Fruit fly (Drosophila melanogaster) whole organism, embryonic: ENCODE measurements around the gene His3.3A.
A peak's percentile ranks its signal among the peaks of the same experiment; 100 is the strongest.

Source experiments
- CG1024 ChIP-seq: fragments of 200-800 bp; sonication (Bioruptor generic); IDR thresholded peaks from 2 replicates; pipeline ENCODE4 v1.3.6; 2022; ENCODE audit warnings: missing biosample characterization, missing genetic modification characterization
- CG10267 ChIP-seq: fragments of 200-800 bp; sonication (Bioruptor generic); optimal IDR thresholded peaks from 2 replicates; lab custom pipeline; 2018; ENCODE audit warnings: missing biosample characterization, mild to moderate bottlenecking, missing genetic modification characterization, moderate library complexity
- CG12659 ChIP-seq: fragments of 200-800 bp; sonication (Bioruptor generic); optimal IDR thresholded peaks from 3 replicates; lab custom pipeline; 2017; ENCODE audit warnings: mild to moderate bottlenecking, missing biosample characterization, missing genetic modification reagents, missing genetic modification characterization
- CG13296 ChIP-seq: fragments of 200-800 bp; sonication (Bioruptor generic); optimal IDR thresholded peaks from 3 replicates; lab custom pipeline; 2018; ENCODE audit warnings: missing biosample characterization, mild to moderate bottlenecking, missing genetic modification characterization
- CG13624 ChIP-seq: fragments of 200-800 bp; sonication (Bioruptor generic); optimal IDR thresholded peaks from 2 replicates; lab custom pipeline; 2016; ENCODE audit warnings: missing biosample characterization, missing genetic modification characterization
- CG18599 ChIP-seq: fragments of 200-800 bp; sonication (Bioruptor generic); optimal IDR thresholded peaks from 3 replicates; lab custom pipeline; 2017; ENCODE audit warnings: missing biosample characterization, missing genetic modification characterization, mild to moderate bottlenecking, moderate library complexity, missing genetic modification reagents
- CG4617 ChIP-seq: fragments of 200-800 bp; sonication (Bioruptor generic); optimal IDR thresholded peaks from 3 replicates; lab custom pipeline; 2016; ENCODE audit warnings: missing biosample characterization, missing genetic modification characterization, borderline replicate concordance
- CG6689 ChIP-seq: fragments of 200-800 bp; sonication (Bioruptor generic); IDR thresholded peaks from 2 replicates; pipeline ENCODE4 v1.3.6; 2022; ENCODE audit warnings: missing biosample characterization, missing genetic modification characterization
- CG7786 ChIP-seq: fragments of 200-800 bp; sonication (Bioruptor generic); optimal IDR thresholded peaks from 2 replicates; lab custom pipeline; 2016; ENCODE audit warnings: missing biosample characterization, missing genetic modification characterization
- CG8359 ChIP-seq: fragments of 200-800 bp; sonication (Bioruptor generic); optimal IDR thresholded peaks from 2 replicates; lab custom pipeline; 2017; ENCODE audit warnings: missing biosample characterization, mild to moderate bottlenecking, missing genetic modification characterization, borderline replicate concordance
- CG8765 ChIP-seq: fragments of 200-800 bp; sonication (Bioruptor generic); IDR thresholded peaks from 2 replicates; pipeline ENCODE4 v1.3.6; 2022; ENCODE audit warnings: missing biosample characterization, missing genetic modification characterization
- CG9727 ChIP-seq: fragments of 200-800 bp; sonication (Bioruptor generic); optimal IDR thresholded peaks from 3 replicates; lab custom pipeline; 2017; ENCODE audit warnings: missing biosample characterization, mild to moderate bottlenecking, missing genetic modification characterization
- Chrac-16 ChIP-seq: fragments of 200-800 bp; sonication (Bioruptor generic); optimal IDR thresholded peaks from 3 replicates; lab custom pipeline; 2016; ENCODE audit warnings: missing biosample characterization, missing genetic modification characterization
- CkIIα-i1 ChIP-seq: fragments of 200-800 bp; sonication (Bioruptor generic); IDR thresholded peaks from 2 replicates; pipeline ENCODE4 v1.3.6; 2022; ENCODE audit warnings: missing biosample characterization, missing genetic modification characterization
- Dad ChIP-seq: fragments of 200-800 bp; sonication (Bioruptor generic); optimal IDR thresholded peaks from 3 replicates; lab custom pipeline; 2016; ENCODE audit warnings: missing biosample characterization, missing genetic modification characterization
- Dref ChIP-seq: fragments of 200-800 bp; sonication (Bioruptor generic); IDR thresholded peaks from 2 replicates; pipeline ENCODE4 v1.3.6; 2022; ENCODE audit warnings: missing biosample characterization, missing genetic modification characterization
- E2f2 ChIP-seq: fragments of 200-800 bp; sonication (Bioruptor generic); IDR thresholded peaks from 2 replicates; pipeline ENCODE4 v1.3.6; 2022; ENCODE audit warnings: missing biosample characterization, missing genetic modification characterization
- Fer1 ChIP-seq: fragments of 200-800 bp; sonication (Bioruptor generic); optimal IDR thresholded peaks from 2 replicates; lab custom pipeline; 2017; ENCODE audit warnings: missing biosample characterization, mild to moderate bottlenecking, missing genetic modification characterization
- HLH54F ChIP-seq: fragments of 200-800 bp; sonication (Bioruptor generic); optimal IDR thresholded peaks from 3 replicates; lab custom pipeline; 2016; ENCODE audit warnings: missing biosample characterization, missing genetic modification characterization
- HmgZ ChIP-seq: fragments of 200-800 bp; sonication (Bioruptor generic); optimal IDR thresholded peaks from 2 replicates; lab custom pipeline; 2018; ENCODE audit warnings: missing biosample characterization, mild to moderate bottlenecking, missing genetic modification characterization
- Lhr ChIP-seq: fragments of 200-800 bp; sonication (Bioruptor generic); optimal IDR thresholded peaks from 3 replicates; lab custom pipeline; 2017; ENCODE audit warnings: mild to moderate bottlenecking, missing biosample characterization, missing genetic modification reagents, missing genetic modification characterization
- Neu2 ChIP-seq: fragments of 200-800 bp; sonication (Bioruptor generic); optimal IDR thresholded peaks from 3 replicates; lab custom pipeline; 2016; ENCODE audit warnings: missing biosample characterization, missing genetic modification characterization, borderline replicate concordance
- Nf-YB ChIP-seq: fragments of 200-800 bp; sonication (Bioruptor generic); optimal IDR thresholded peaks from 3 replicates; lab custom pipeline; 2019; ENCODE audit warnings: missing biosample characterization, mild to moderate bottlenecking, missing genetic modification characterization, moderate library complexity
- Nf-YC ChIP-seq: fragments of 200-800 bp; optimal IDR thresholded peaks from 3 replicates; lab custom pipeline; 2019; ENCODE audit warnings: missing biosample characterization, mild to moderate bottlenecking, missing genetic modification characterization, moderate library complexity
- TFAM ChIP-seq: fragments of 200-800 bp; sonication (Bioruptor generic); optimal IDR thresholded peaks from 2 replicates; lab custom pipeline; 2017; ENCODE audit warnings: missing biosample characterization, missing genetic modification characterization, inconsistent platforms
- Vsx1 ChIP-seq: fragments of 200-800 bp; sonication (Bioruptor generic); optimal IDR thresholded peaks from 2 replicates; lab custom pipeline; 2017; ENCODE audit warnings: missing biosample characterization, mild to moderate bottlenecking, missing genetic modification characterization, missing genetic modification reagents
- ara ChIP-seq: fragments of 200-800 bp; sonication (Bioruptor generic); IDR thresholded peaks from 2 replicates; pipeline ENCODE4 v1.3.6; 2022; ENCODE audit warnings: missing biosample characterization, missing genetic modification characterization
- cg ChIP-seq: fragments of 200-800 bp; sonication (Bioruptor generic); optimal IDR thresholded peaks from 3 replicates; lab custom pipeline; 2019; ENCODE audit warnings: missing biosample characterization, mild to moderate bottlenecking, missing genetic modification characterization, moderate library complexity
- chif ChIP-seq, 2 experiments: fragments of 200-800 bp; sonication (Bioruptor generic); optimal IDR thresholded peaks; 3 replicates each; lab custom pipeline; 2016; ENCODE audit warnings: missing biosample characterization in 2 of 2, missing genetic modification characterization in 2 of 2
- dmrt99B ChIP-seq: fragments of 200-800 bp; sonication (Bioruptor generic); optimal IDR thresholded peaks from 2 replicates; lab custom pipeline; 2018; ENCODE audit warnings: missing biosample characterization, mild to moderate bottlenecking, missing genetic modification characterization, moderate library complexity
- dpn ChIP-seq, 2 experiments: fragments of 200-800 bp; sonication (Bioruptor generic); optimal IDR thresholded peaks; 3 replicates each; lab custom pipeline; 2016; ENCODE audit warnings: missing biosample characterization in 2 of 2, missing genetic modification characterization in 2 of 2
- dysf ChIP-seq: fragments of 200-800 bp; sonication (Bioruptor generic); IDR thresholded peaks from 3 replicates; pipeline ENCODE4 v1.3.6; 2022; ENCODE audit warnings: missing biosample characterization, missing genetic modification characterization
- her ChIP-seq: fragments of 200-800 bp; sonication (Bioruptor generic); optimal IDR thresholded peaks from 2 replicates; lab custom pipeline; 2016; ENCODE audit warnings: missing biosample characterization, missing genetic modification characterization
- jumu ChIP-seq: fragments of 200-800 bp; sonication (Bioruptor generic); optimal IDR thresholded peaks from 3 replicates; lab custom pipeline; 2016; ENCODE audit warnings: missing biosample characterization, missing genetic modification characterization
- kah ChIP-seq: fragments of 200-800 bp; sonication (Bioruptor generic); optimal IDR thresholded peaks from 2 replicates; lab custom pipeline; 2018; ENCODE audit warnings: missing biosample characterization, mild to moderate bottlenecking, missing genetic modification characterization
- kni ChIP-seq: fragments of 200-800 bp; sonication (Bioruptor generic); optimal IDR thresholded peaks from 3 replicates; lab custom pipeline; 2017; ENCODE audit warnings: mild to moderate bottlenecking, missing biosample characterization, missing genetic modification reagents, missing genetic modification characterization
- lilli ChIP-seq: fragments of 200-800 bp; sonication (Bioruptor generic); optimal IDR thresholded peaks from 3 replicates; lab custom pipeline; 2016; ENCODE audit warnings: missing biosample characterization, missing genetic modification characterization
- nmo ChIP-seq: fragments of 200-800 bp; sonication (Bioruptor generic); optimal IDR thresholded peaks from 2 replicates; lab custom pipeline; 2018; ENCODE audit warnings: missing biosample characterization, mild to moderate bottlenecking, missing genetic modification characterization, moderate library complexity
- onecut ChIP-seq: fragments of 200-800 bp; sonication (Bioruptor generic); IDR thresholded peaks from 2 replicates; pipeline ENCODE4 v1.3.6; 2022; ENCODE audit warnings: missing biosample characterization, missing genetic modification characterization
- peb ChIP-seq: fragments of 200-800 bp; sonication (Bioruptor generic); IDR thresholded peaks from 2 replicates; pipeline ENCODE4 v1.3.6; 2022; ENCODE audit warnings: missing biosample characterization, missing genetic modification characterization
- run ChIP-seq: fragments of 200-800 bp; sonication (Bioruptor generic); optimal IDR thresholded peaks from 3 replicates; lab custom pipeline; 2018; ENCODE audit warnings: missing biosample characterization, mild to moderate bottlenecking, missing genetic modification characterization
- sd ChIP-seq: fragments of 200-800 bp; sonication (Bioruptor generic); optimal IDR thresholded peaks from 3 replicates; lab custom pipeline; 2018; ENCODE audit warnings: missing biosample characterization, mild to moderate bottlenecking, missing genetic modification characterization, moderate library complexity
- sisA ChIP-seq: fragments of 200-800 bp; sonication (Bioruptor generic); IDR thresholded peaks from 2 replicates; pipeline ENCODE4 v1.3.6; 2022; ENCODE audit warnings: missing biosample characterization, missing genetic modification characterization
- stc ChIP-seq: fragments of 200-800 bp; sonication (Bioruptor generic); IDR thresholded peaks from 2 replicates; pipeline ENCODE4 v1.3.6; 2022; ENCODE audit warnings: missing biosample characterization, missing genetic modification characterization
- sug ChIP-seq: fragments of 200-800 bp; optimal IDR thresholded peaks from 2 replicates; lab custom pipeline; 2019; ENCODE audit warnings: missing biosample characterization, mild to moderate bottlenecking, missing genetic modification characterization, moderate library complexity
- tin ChIP-seq: fragments of 200-800 bp; sonication (Bioruptor generic); optimal IDR thresholded peaks from 3 replicates; lab custom pipeline; 2016; ENCODE audit warnings: missing biosample characterization, missing genetic modification characterization
- tna ChIP-seq: fragments of 200-800 bp; sonication (Bioruptor generic); IDR thresholded peaks from 2 replicates; pipeline ENCODE4 v1.3.6; 2022; ENCODE audit warnings: missing biosample characterization, missing genetic modification characterization; ENCODE audit not compliant: partially characterized antibody
- unc-4 ChIP-seq: fragments of 200-800 bp; sonication (Bioruptor generic); IDR thresholded peaks from 2 replicates; pipeline ENCODE4 v1.3.6; 2022; ENCODE audit warnings: missing biosample characterization, missing genetic modification characterization; ENCODE audit not compliant: partially characterized antibody
- vfl ChIP-seq: fragments of 200-800 bp; sonication (Bioruptor generic); optimal IDR thresholded peaks from 2 replicates; lab custom pipeline; 2016; ENCODE audit warnings: missing biosample characterization, missing genetic modification characterization

His3.3A gene

dm6 chr2L:5044892-5045619 lies 9.8 kb upstream of the His3.3A start (continued):
- peak in 1 of 2 experiments; percentile 51 for TF ChIP-seq chif (GFP tag; optimal IDR thresholded peaks at IDR 0.05; lab: Kevin White, UChicago)
- peak; percentile 77 for TF ChIP-seq dmrt99B (tag; lab: Kevin White, UChicago)
- no peak for TF ChIP-seq tna (GFP tag; lab: Robert Waterston, UW)
- TF ChIP-seq Nf-YC (tag; lab: Kevin White, UChicago) = peak; percentile 43
- peak; percentile 33 for TF ChIP-seq onecut
- TF ChIP-seq Chrac-16 = no peak
- no peak for TF ChIP-seq Lhr (GFP tag; lab: Kevin White, UChicago)
- TF ChIP-seq lilli (GFP tag; lab: Kevin White, UChicago) = peak; percentile 57
- TF ChIP-seq sug = no peak
- TF ChIP-seq run (tag; lab: Kevin White, UChicago) = peak; percentile 24
- TF ChIP-seq Nf-YB (GFP tag; lab: Kevin White, UChicago) = peak; percentile 43
- peak; percentile 53; the same call in 1 of the 2 replicates for TF ChIP-seq ara (GFP tag; lab: Robert Waterston, UW)
- TF ChIP-seq HmgZ (tag; lab: Kevin White, UChicago) = no peak
- TF ChIP-seq CG18599 (GFP tag; lab: Kevin White, UChicago) = peak; percentile 33
- TF ChIP-seq CG1024 = peak; percentile 45; the same call in 1 of the 2 replicates
- peak; percentile 65 for TF ChIP-seq CG12659 (GFP tag; lab: Kevin White, UChicago)
- TF ChIP-seq dysf (GFP tag; lab: Robert Waterston, UW) = peak; percentile 44; the same call in 1 of the 3 replicates
- peak; percentile 34 for TF ChIP-seq her (GFP tag; lab: Kevin White, UChicago)
- TF ChIP-seq CG9727 (GFP tag; lab: Kevin White, UChicago) = peak; percentile 60
- peak; percentile 11 for TF ChIP-seq CG4617
- TF ChIP-seq sd (tag; lab: Kevin White, UChicago) = peak; percentile 28
- no peak for TF ChIP-seq CkIIα-i1 (GFP tag; lab: Robert Waterston, UW)
- peak; percentile 54 for TF ChIP-seq nmo
- peak; percentile 30 for TF ChIP-seq Vsx1 (GFP tag; lab: Kevin White, UChicago)
- TF ChIP-seq sisA (GFP tag; lab: Robert Waterston, UW) = peak; percentile 35; the same call in 1 of the 2 replicates
- no peak for TF ChIP-seq TFAM (GFP tag; lab: Kevin White, UChicago)
- TF ChIP-seq E2f2 (GFP tag; lab: Robert Waterston, UW) = 0 out of 2 replicates have a peak, but pooled peaks have one; percentile 23
- no peak for TF ChIP-seq Neu2
- TF ChIP-seq kah = peak; percentile 29
- TF ChIP-seq CG8359 (GFP tag; lab: Kevin White, UChicago) = peak; percentile 52
- TF ChIP-seq unc-4 (GFP tag; lab: Robert Waterston, UW) = no peak
- no peak for TF ChIP-seq HLH54F
- peak; percentile 56 for TF ChIP-seq tin (GFP tag; lab: Kevin White, UChicago)
- TF ChIP-seq vfl = no peak
- peak; percentile 14 for TF ChIP-seq jumu (GFP tag; lab: Kevin White, UChicago)
- TF ChIP-seq stc (GFP tag; lab: Robert Waterston, UW) = peak; percentile 41; the same call in 1 of the 2 replicates
- TF ChIP-seq CG6689 = peak; percentile 45; the same call in 1 of the 2 replicates
- no peak for TF ChIP-seq CG8765
- no peak for TF ChIP-seq peb (GFP tag; lab: Robert Waterston, UW)
- peak; percentile 26 for TF ChIP-seq CG7786 (GFP tag; lab: Kevin White, UChicago)
- peak; percentile 37 for TF ChIP-seq Dad
- TF ChIP-seq CG10267 (tag; lab: Kevin White, UChicago) = peak; percentile 53
- TF ChIP-seq Fer1 (GFP tag; lab: Kevin White, UChicago) = peak; percentile 26
- TF ChIP-seq cg (GFP tag; lab: Kevin White, UChicago) = no peak
- peak; percentile 43 for TF ChIP-seq CG13296 (GFP tag; lab: Kevin White, UChicago)
- peak; percentile 45 to 46 for TF ChIP-seq dpn (GFP tag; optimal IDR thresholded peaks at IDR 0.05; lab: Kevin White, UChicago)
- TF ChIP-seq CG13624 = peak; percentile 45
- TF ChIP-seq kni (GFP tag; lab: Kevin White, UChicago) = no peak
- TF ChIP-seq Dref (GFP tag; lab: Robert Waterston, UW) = no peak
